Worm (Caenorhabditis elegans) whole organism, L3 larva: ENCODE results near the gene clc-11.

Experiments
- ceh-16 ChIP-seq: sonication (generic microtip); optimal IDR thresholded peaks from 2 replicates; lab custom pipeline; 2017; ENCODE audit warnings: missing biosample characterization, missing genetic modification characterization
- ceh-9 ChIP-seq: sonication (generic microtip); optimal IDR thresholded peaks from 2 replicates; lab custom pipeline; 2018; ENCODE audit warnings: missing biosample characterization, missing genetic modification characterization
- elt-2 ChIP-seq: sonication (generic microtip); optimal IDR thresholded peaks from 2 replicates; lab custom pipeline; 2016; ENCODE audit warnings: missing genetic modification reagents, mild to moderate bottlenecking, missing genetic modification characterization, missing compliant biosample characterization

ce11 chrV:16160087-16160486 lies 20.7 kb upstream of the clc-11 start:
- no peak for TF ChIP-seq ceh-9 (tag; lab: Kevin White, UChicago)
- no peak for TF ChIP-seq ceh-16 (tag; lab: Kevin White, UChicago)
- peak; percentile 42 for TF ChIP-seq elt-2 (tag; lab: Kevin White, UChicago)
